Worm (Caenorhabditis elegans) whole organism, late embryonic: ENCODE measurements around the gene srv-1.

Source experiments
- dmd-4 ChIP-seq: sonication (generic microtip); optimal IDR thresholded peaks from 2 replicates; lab custom pipeline; 2016; ENCODE audit warnings: borderline replicate concordance, missing genetic modification characterization, missing compliant biosample characterization
- nhr-11 ChIP-seq: fragments of 150-350 bp; optimal IDR thresholded peaks from 2 replicates; lab custom pipeline; 2014; ENCODE audit warnings: missing biosample characterization, missing genetic modification characterization
- pha-2 ChIP-seq: sonication (generic microtip); optimal IDR thresholded peaks from 2 replicates; lab custom pipeline; 2017; ENCODE audit warnings: mild to moderate bottlenecking, missing genetic modification characterization, missing compliant biosample characterization
- unc-55 ChIP-seq: sonication (generic microtip); optimal IDR thresholded peaks from 2 replicates; lab custom pipeline; 2017; ENCODE audit warnings: missing biosample characterization, missing genetic modification reagents, missing genetic modification characterization

ce11 chrIII:6871668-6872067 is 21.5 kb downstream of the srv-1 start:
- TF ChIP-seq dmd-4 (tag; lab: Kevin White, UChicago) (no peak), unc-55 (no peak), pha-2 (tag; lab: Kevin White, UChicago) (no peak), nhr-11 (tag; lab: Kevin White, UChicago) (no peak)
